Fruit fly (Drosophila melanogaster) whole organism, larva: ENCODE results near the gene CG14803.

ENCODE experiments used
- noc ChIP-seq: fragments of 200-800 bp; sonication (Bioruptor generic); optimal IDR thresholded peaks from 3 replicates; lab custom pipeline; 2019; ENCODE audit warnings: missing biosample characterization, mild to moderate bottlenecking, missing genetic modification characterization, moderate library complexity

Gene CG14803

dm6 chrX:1868586-1869111 is at the start of gene CG14803, which contains the start of gene Pex5:
Gene CG14803, plus strand, starts transcription at chrX:1868870.
Gene Pex5, minus strand, starts transcription at chrX:1869061.
- TF ChIP-seq noc: peak; percentile 17

dm6 chrX:1819026-1819425 is 49.6 kb upstream of the CG14803 start:
- TF ChIP-seq noc: no peak

dm6 chrX:1820241-1820640 is 48.4 kb upstream of the CG14803 start, which contains the start of gene CG14810:
Gene CG14810, minus strand, starts transcription at chrX:1820341.
- no peak for TF ChIP-seq noc

dm6 chrX:1821039-1821438 is 47.6 kb upstream of the CG14803 start:
- TF ChIP-seq noc: no peak

- TF ChIP-seq noc: no peak
These were observed 46.4 kb upstream of the CG14803 start, which contains the start of gene CG14811 for dm6 chrX:1822281-1822680. Gene CG14811, minus strand, starts transcription at chrX:1822381.

dm6 chrX:1823883-1824609 is 44.6 kb upstream of the CG14803 start:
- TF ChIP-seq noc: no peak

dm6 chrX:1824610-1824948 is 44.1 kb upstream of the CG14803 start:
- no peak for TF ChIP-seq noc

- TF ChIP-seq noc: no peak
These were observed 42.5 kb upstream of the CG14803 start for dm6 chrX:1825912-1826862.

dm6 chrX:1828097-1828496 is 40.6 kb upstream of the CG14803 start:
- TF ChIP-seq noc: no peak

- peak; percentile 98 for TF ChIP-seq noc
These were observed 38.1 kb upstream of the CG14803 start for dm6 chrX:1830396-1831218.

- no peak for TF ChIP-seq noc
These were observed 37.5 kb upstream of the CG14803 start for dm6 chrX:1831219-1831555.

- TF ChIP-seq noc: peak; percentile 9
These were observed 36.0 kb upstream of the CG14803 start for dm6 chrX:1832699-1833098.

dm6 chrX:1834702-1835376 is 33.8 kb upstream of the CG14803 start:
- TF ChIP-seq noc: no peak

- TF ChIP-seq noc: peak; percentile 5
These were observed 28.1 kb upstream of the CG14803 start for dm6 chrX:1840520-1840919.

- no peak for TF ChIP-seq noc
These were observed 25.8 kb upstream of the CG14803 start for dm6 chrX:1842875-1843274.

dm6 chrX:1845413-1845951 is 23.2 kb upstream of the CG14803 start:
- TF ChIP-seq noc: peak; percentile 37
